Fruit fly (Drosophila melanogaster) Kc167 (cell line): Measurements from ENCODE around the gene CG10638.

ENCODE experiments used
- Myc ChIP-seq: fragments of >200 bp; optimal IDR thresholded peaks from 2 replicates; lab custom pipeline; 2017; ENCODE audit warnings: missing external identifiers
- h ChIP-seq: fragments of >200 bp; optimal IDR thresholded peaks from 3 replicates; lab custom pipeline; 2018; ENCODE audit warnings: missing external identifiers

DNA sequence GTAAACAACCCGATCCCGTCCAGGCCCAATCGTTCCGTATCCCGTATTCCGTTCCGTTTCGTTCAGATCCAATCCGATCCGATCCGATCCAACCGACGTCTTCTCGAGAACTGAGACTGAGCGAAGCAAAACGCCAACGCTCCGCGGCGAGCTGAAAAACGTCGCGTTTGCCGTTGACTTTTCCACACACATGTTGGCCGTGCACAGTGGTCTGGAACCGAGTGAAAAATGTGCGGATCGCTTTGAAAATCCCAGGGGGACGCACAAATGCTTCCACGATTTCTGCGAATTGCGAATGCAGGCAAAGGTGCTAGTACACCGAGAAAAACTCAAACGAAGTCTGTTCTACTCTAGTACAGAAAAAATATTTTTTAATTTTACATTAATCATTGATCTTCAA lies 16.2 kb downstream of the CG10638 start, which contains the start of gene CG10663:
- TF ChIP-seq h (lab: Kevin White, UChicago) (no peak), Myc (lab: Kevin White, UChicago) (no peak)
